Worm (Caenorhabditis elegans): ENCODE measurements around the gene F56D6.21.
"Not testable (repeated sequence)": the region's sequence is repeated elsewhere in the genome, so short reads cannot be mapped to it uniquely, and the experiment has no call there.

The F56D6.21 gene

ce11 chrIV:3906393-3906792 lies 1.7 kb downstream of the F56D6.21 start, which contains the start of gene F56D6.11:
TSS of gene F56D6.11 (minus strand) at chrIV:3906493.
- TF ChIP-seq ceh-16 (tag; optimal IDR thresholded peaks at IDR 0.05): no peak
- no peak for TF ChIP-seq mdl-1 (tag; optimal IDR thresholded peaks at IDR 0.05)
- TF ChIP-seq sma-9 (GFP tag; optimal IDR thresholded peaks at IDR 0.05): no peak
- TF ChIP-seq sma-9 (tag; optimal IDR thresholded peaks at IDR 0.05): no peak
- TF ChIP-seq crh-2 (tag; optimal IDR thresholded peaks at IDR 0.05): no peak
- no peak for TF ChIP-seq nhr-237 (tag; optimal IDR thresholded peaks at IDR 0.05)
- no peak for TF ChIP-seq elt-1 (tag; optimal IDR thresholded peaks at IDR 0.05)

ce11 chrIV:3907506-3908188 lies 2.9 kb downstream of the F56D6.21 start, which contains the start of the genes F56D6.22 and F56D6.12:
TSS of gene F56D6.22 (minus strand) at chrIV:3907606.
TSS of gene F56D6.12 (plus strand) at chrIV:3908138.
- TF ChIP-seq nhr-129 (tag; optimal IDR thresholded peaks at IDR 0.05): no peak

ce11 chrIV:3909114-3909513 lies 4.4 kb downstream of the F56D6.21 start, which contains the start of gene F56D6.13:
TSS of gene F56D6.13 (plus strand) at chrIV:3909414.
- no peak for TF ChIP-seq gmeb-1 (tag; optimal IDR thresholded peaks at IDR 0.05)
- TF ChIP-seq Y55F3AM.14 (GFP tag; optimal IDR thresholded peaks at IDR 0.05): no peak
- TF ChIP-seq snpc-4 (tag; optimal IDR thresholded peaks at IDR 0.05): no peak
- no peak for TF ChIP-seq lsy-2 (tag; optimal IDR thresholded peaks at IDR 0.05)
- TF ChIP-seq nhr-6 (tag; optimal IDR thresholded peaks at IDR 0.05): no peak
- TF ChIP-seq ztf-1 (GFP tag; conservative IDR thresholded peaks at IDR 0.05): no peak
- TF ChIP-seq ama-1 (optimal IDR thresholded peaks at IDR 0.05): no peak

ce11 chrIV:3911848-3912247 lies 7.1 kb downstream of the F56D6.21 start, which contains the start of gene F56D6.18:
TSS of gene F56D6.18 (minus strand) at chrIV:3911948.
- not testable (repeated sequence) for TF ChIP-seq unc-62 (GFP tag; optimal IDR thresholded peaks at IDR 0.05); ama-1 (optimal IDR thresholded peaks at IDR 0.05); elt-3 (tag; optimal IDR thresholded peaks at IDR 0.05)

- TF ChIP-seq ztf-1 (GFP tag; conservative IDR thresholded peaks at IDR 0.05) (no peak), alr-1 (tag; optimal IDR thresholded peaks at IDR 0.05) (no peak), nhr-11 (tag; optimal IDR thresholded peaks at IDR 0.05) (no peak), lin-13 (GFP tag; optimal IDR thresholded peaks at IDR 0.05) (no peak), zag-1 (tag; optimal IDR thresholded peaks at IDR 0.05) (no peak)
These were observed 7.9 kb downstream of the F56D6.21 start, which contains the start of gene F56D6.20 for ce11 chrIV:3912598-3912997. TSS of gene F56D6.20 (plus strand) at chrIV:3912898.

ce11 chrIV:3914462-3914861 lies 9.7 kb downstream of the F56D6.21 start, which contains the start of gene F56D6.19:
TSS of gene F56D6.19 (plus strand) at chrIV:3914762.
- TF ChIP-seq nhr-77 (tag; optimal IDR thresholded peaks at IDR 0.05) (no peak), sma-3 (GFP tag; optimal IDR thresholded peaks at IDR 0.05) (no peak), nhr-237 (tag; optimal IDR thresholded peaks at IDR 0.05) (no peak), nhr-21 (tag; optimal IDR thresholded peaks at IDR 0.05) (no peak), dmd-4 (tag; optimal IDR thresholded peaks at IDR 0.05) (no peak), nhr-25 (tag; optimal IDR thresholded peaks at IDR 0.05) (no peak), sma-9 (GFP tag; optimal IDR thresholded peaks at IDR 0.05) (no peak), sma-9 (tag; optimal IDR thresholded peaks at IDR 0.05) (no peak), ZK546.5 (tag; optimal IDR thresholded peaks at IDR 0.05) (no peak), elt-3 (tag; optimal IDR thresholded peaks at IDR 0.05) (no peak), ztf-11 (tag; optimal IDR thresholded peaks at IDR 0.05) (no peak), lin-13 (GFP tag; optimal IDR thresholded peaks at IDR 0.05) (no peak), blmp-1 (tag; optimal IDR thresholded peaks at IDR 0.05; ENCODE audit: insufficient read depth) (no peak)

ce11 chrIV:3915296-3915695 lies 10.6 kb downstream of the F56D6.21 start, which contains the start of gene srz-20:
TSS of gene srz-20 (plus strand) at chrIV:3915596.
- no peak for TF ChIP-seq nhr-77 (tag; optimal IDR thresholded peaks at IDR 0.05)
- TF ChIP-seq unc-55 (GFP tag; optimal IDR thresholded peaks at IDR 0.05): no peak
- no peak for TF ChIP-seq nhr-129 (tag; optimal IDR thresholded peaks at IDR 0.05)
- no peak for TF ChIP-seq sem-4 (tag; optimal IDR thresholded peaks at IDR 0.05)
- TF ChIP-seq sma-9 (GFP tag; optimal IDR thresholded peaks at IDR 0.05): no peak
- TF ChIP-seq sma-9 (tag; optimal IDR thresholded peaks at IDR 0.05): no peak
- no peak for TF ChIP-seq elt-1 (tag; optimal IDR thresholded peaks at IDR 0.05)
- TF ChIP-seq nhr-12 (tag; optimal IDR thresholded peaks at IDR 0.05): no peak
- TF ChIP-seq F13H6.1 (tag; optimal IDR thresholded peaks at IDR 0.05): no peak
- TF ChIP-seq ZK546.5 (tag; optimal IDR thresholded peaks at IDR 0.05): no peak
- no peak for TF ChIP-seq nhr-237 (tag; optimal IDR thresholded peaks at IDR 0.05)
- TF ChIP-seq Y55F3AM.14 (GFP tag; optimal IDR thresholded peaks at IDR 0.05): no peak
- TF ChIP-seq snpc-4 (tag; optimal IDR thresholded peaks at IDR 0.05): no peak

Measured in whole organism, L2 larva.